Worm (Caenorhabditis elegans): ENCODE measurements around the gene prmt-9.

Gene prmt-9

ce11 chrIV:12711644-12712043 is 27.5 kb upstream of the prmt-9 start, which contains the start of gene C27D8.3:
Gene C27D8.3 (minus strand): TSS chrIV:12711744.
- TF ChIP-seq hlh-6 (tag; optimal IDR thresholded peaks at IDR 0.05) = no peak

ce11 chrIV:12710996-12711395 is 26.8 kb upstream of the prmt-9 start, which contains the start of gene C27D8.2:
Gene C27D8.2 (plus strand): TSS chrIV:12711217.
- TF ChIP-seq tbx-7 (tag; optimal IDR thresholded peaks at IDR 0.05) = no peak
- TF ChIP-seq fax-1 (tag; optimal IDR thresholded peaks at IDR 0.05) = no peak
- no peak for TF ChIP-seq ceh-24 (tag; optimal IDR thresholded peaks at IDR 0.05)
- TF ChIP-seq pha-4 (tag; optimal IDR thresholded peaks at IDR 0.05) = no peak
- no peak for TF ChIP-seq pqm-1 (tag; optimal IDR thresholded peaks at IDR 0.05)
- TF ChIP-seq hlh-15 (tag; optimal IDR thresholded peaks at IDR 0.05) = no peak
- no peak for TF ChIP-seq ahr-1 (tag; optimal IDR thresholded peaks at IDR 0.05)
- TF ChIP-seq ets-4 (tag; optimal IDR thresholded peaks at IDR 0.05) = no peak
- no peak for TF ChIP-seq C38D4.7 (GFP tag; optimal IDR thresholded peaks at IDR 0.05)
- no peak for TF ChIP-seq fkh-6 (tag; optimal IDR thresholded peaks at IDR 0.05)
- no peak for TF ChIP-seq pha-2 (tag; optimal IDR thresholded peaks at IDR 0.05)

ce11 chrIV:12703811-12704210 is 19.6 kb upstream of the prmt-9 start, which contains the start of gene C27D8.4:
Gene C27D8.4 (plus strand): TSS chrIV:12704111.
- no peak for TF ChIP-seq fkh-10 (GFP tag; optimal IDR thresholded peaks at IDR 0.05)
- TF ChIP-seq syd-9 (tag; optimal IDR thresholded peaks at IDR 0.05) = no peak
- no peak for TF ChIP-seq ceh-48 (tag; optimal IDR thresholded peaks at IDR 0.05)
- TF ChIP-seq pag-3 (tag; optimal IDR thresholded peaks at IDR 0.05; ENCODE audit: borderline replicate concordance) = no peak
- no peak for TF ChIP-seq sox-4 (tag; optimal IDR thresholded peaks at IDR 0.05)
- TF ChIP-seq C08G9.2 (tag; optimal IDR thresholded peaks at IDR 0.05) = no peak
- TF ChIP-seq zip-5 (tag; optimal IDR thresholded peaks at IDR 0.05) = no peak
- no peak for TF ChIP-seq unc-55 (GFP tag; optimal IDR thresholded peaks at IDR 0.05)
- TF ChIP-seq ceh-24 (tag; optimal IDR thresholded peaks at IDR 0.05) = no peak
- no peak for TF ChIP-seq ceh-9 (tag; optimal IDR thresholded peaks at IDR 0.05)
- TF ChIP-seq elt-4 (tag; optimal IDR thresholded peaks at IDR 0.05) = no peak
- TF ChIP-seq ahr-1 (tag; optimal IDR thresholded peaks at IDR 0.05) = no peak

- TF ChIP-seq unc-3 (GFP tag; conservative IDR thresholded peaks at IDR 0.05) (no peak), unc-3 (tag; optimal IDR thresholded peaks at IDR 0.05) (no peak), unc-55 (GFP tag; optimal IDR thresholded peaks at IDR 0.05) (peak; percentile 51), ceh-24 (tag; optimal IDR thresholded peaks at IDR 0.05) (no peak), gmeb-2 (tag; optimal IDR thresholded peaks at IDR 0.05) (no peak), sox-4 (tag; optimal IDR thresholded peaks at IDR 0.05) (no peak)
These were observed 16.8 kb upstream of the prmt-9 start for ce11 chrIV:12700944-12701343.

- TF ChIP-seq unc-3 (GFP tag; conservative IDR thresholded peaks at IDR 0.05) (no peak), unc-3 (tag; optimal IDR thresholded peaks at IDR 0.05) (no peak), ceh-34 (tag; optimal IDR thresholded peaks at IDR 0.05) (no peak), ttx-3 (tag; optimal IDR thresholded peaks at IDR 0.05) (no peak), unc-42 (tag; optimal IDR thresholded peaks at IDR 0.05) (no peak), elt-2 (tag; optimal IDR thresholded peaks at IDR 0.05) (no peak), hlh-8 (tag; optimal IDR thresholded peaks at IDR 0.05) (no peak), hlh-6 (tag; optimal IDR thresholded peaks at IDR 0.05) (no peak), mec-3 (tag; optimal IDR thresholded peaks at IDR 0.05; ENCODE audit: borderline replicate concordance) (no peak), ref-2 (tag; optimal IDR thresholded peaks at IDR 0.05) (no peak)
These were observed 16.0 kb upstream of the prmt-9 start for ce11 chrIV:12700204-12700603.

- TF ChIP-seq unc-86 (tag; optimal IDR thresholded peaks at IDR 0.05) (no peak), hlh-13 (GFP tag; optimal IDR thresholded peaks at IDR 0.05) (no peak), ceh-18 (tag; optimal IDR thresholded peaks at IDR 0.05) (no peak), pha-4 (tag; optimal IDR thresholded peaks at IDR 0.05) (no peak), ref-2 (tag; optimal IDR thresholded peaks at IDR 0.05) (no peak), ttx-3 (tag; optimal IDR thresholded peaks at IDR 0.05) (no peak), mec-3 (tag; optimal IDR thresholded peaks at IDR 0.05; ENCODE audit: borderline replicate concordance) (no peak), ceh-19 (GFP tag; optimal IDR thresholded peaks at IDR 0.05) (no peak), lin-11 (tag; optimal IDR thresholded peaks at IDR 0.05) (no peak)
These were observed 14.7 kb upstream of the prmt-9 start for ce11 chrIV:12698880-12699279.

All from whole organism, late embryonic.